Worm (Caenorhabditis elegans) whole organism, L1 larva: Measurements from ENCODE around the gene grl-3.

Experiments
- C04F5.9 ChIP-seq: sonication (generic microtip); optimal IDR thresholded peaks from 2 replicates; lab custom pipeline; 2016; ENCODE audit warnings: missing genetic modification characterization, missing compliant biosample characterization
- aha-1 ChIP-seq: fragments of 150-350 bp; optimal IDR thresholded peaks from 2 replicates; lab custom pipeline; 2014; ENCODE audit warnings: missing biosample characterization, missing genetic modification characterization
- ama-1 ChIP-seq: fragments of 150-350 bp; optimal IDR thresholded peaks from 2 replicates; lab custom pipeline; 2014
- ces-1 ChIP-seq: fragments of 150-350 bp; optimal IDR thresholded peaks from 2 replicates; lab custom pipeline; 2014; ENCODE audit warnings: missing biosample characterization, missing genetic modification reagents, missing genetic modification characterization
- egl-27 ChIP-seq, 2 experiments: fragments of 150-350 bp in 1 of 2; sonication (generic microtip); optimal IDR thresholded peaks; 3 replicates each; lab custom pipeline; 2017 to 2018; ENCODE audit warnings: missing biosample characterization in 2 of 2, missing genetic modification characterization in 2 of 2, missing genetic modification reagents in 2 of 2
- lin-13 ChIP-seq: fragments of 150-350 bp; optimal IDR thresholded peaks from 2 replicates; lab custom pipeline; 2014; ENCODE audit warnings: missing biosample characterization, missing genetic modification reagents, missing genetic modification characterization
- mdl-1 ChIP-seq, 2 experiments: fragments of 150-350 bp; optimal IDR thresholded peaks; 2 replicates each; lab custom pipeline; 2014 to 2017; ENCODE audit warnings: missing biosample characterization in 2 of 2, missing genetic modification characterization in 2 of 2, inconsistent platforms in 1 of 2
- nhr-237 ChIP-seq: fragments of 150-350 bp; optimal IDR thresholded peaks from 2 replicates; lab custom pipeline; 2014; ENCODE audit warnings: missing biosample characterization, missing genetic modification characterization
- nhr-71 ChIP-seq: sonication (generic microtip); optimal IDR thresholded peaks from 2 replicates; lab custom pipeline; 2016; ENCODE audit warnings: mild to moderate bottlenecking, missing genetic modification characterization, moderate library complexity, missing compliant biosample characterization
- pqm-1 ChIP-seq: sonication (generic microtip); optimal IDR thresholded peaks from 3 replicates; lab custom pipeline; 2017; ENCODE audit warnings: missing biosample characterization, missing genetic modification characterization
- sptf-1 ChIP-seq: fragments of 150-350 bp; optimal IDR thresholded peaks from 2 replicates; lab custom pipeline; 2014; ENCODE audit warnings: missing biosample characterization, missing genetic modification characterization
- unc-130 ChIP-seq: fragments of 150-350 bp; optimal IDR thresholded peaks from 2 replicates; lab custom pipeline; 2017; ENCODE audit warnings: missing biosample characterization, missing genetic modification characterization, inconsistent platforms
- zag-1 ChIP-seq: fragments of 150-350 bp; optimal IDR thresholded peaks from 2 replicates; lab custom pipeline; 2014; ENCODE audit warnings: missing biosample characterization, missing genetic modification characterization

- no peak for TF ChIP-seq ces-1
- TF ChIP-seq pqm-1 (tag; lab: Kevin White, UChicago): no peak
- TF ChIP-seq sptf-1 (tag; lab: Kevin White, UChicago): no peak
- TF ChIP-seq nhr-237 (tag; lab: Kevin White, UChicago): no peak
- TF ChIP-seq nhr-71 (tag; lab: Kevin White, UChicago): no peak
- TF ChIP-seq C04F5.9 (tag; lab: Kevin White, UChicago): no peak
- no peak for TF ChIP-seq ama-1 (lab: Kevin White, UChicago)
- no peak for TF ChIP-seq egl-27 (tag; optimal IDR thresholded peaks at IDR 0.05; lab: Kevin White, UChicago)
- no peak for TF ChIP-seq aha-1
- TF ChIP-seq unc-130 (tag; lab: Kevin White, UChicago): no peak
- TF ChIP-seq zag-1 (tag; lab: Kevin White, UChicago): no peak
- no peak for TF ChIP-seq lin-13
- no peak for TF ChIP-seq mdl-1 (tag; optimal IDR thresholded peaks at IDR 0.05; lab: Kevin White, UChicago)
Observed at ce11 chrV:11390394-11390793, 20.9 kb upstream of the grl-3 start, which contains the start of the genes K03B8.11 and K03B8.14.
